Worm (Caenorhabditis elegans): Measurements from ENCODE around the gene F43C1.5.

The F43C1.5 gene

ce11 chrIII:4228841-4229240, at the start of gene F43C1.5:
Gene F43C1.5, plus strand, starts transcription at chrIII:4229141.
- TF ChIP-seq unc-62 (GFP tag; optimal IDR thresholded peaks at IDR 0.05) = no peak

- no peak for TF ChIP-seq unc-62 (GFP tag; optimal IDR thresholded peaks at IDR 0.05)
Measured at ce11 chrIII:4181338-4181737, 47.6 kb upstream of the F43C1.5 start, which contains the start of gene C16C10.1. Gene C16C10.1, minus strand, starts transcription at chrIII:4181438.

- no peak for TF ChIP-seq unc-62 (GFP tag; optimal IDR thresholded peaks at IDR 0.05)
Measured at ce11 chrIII:4186751-4187309, 42.1 kb upstream of the F43C1.5 start, which contains the start of gene lars-1. Gene lars-1, minus strand, starts transcription at chrIII:4186801.

DNA sequence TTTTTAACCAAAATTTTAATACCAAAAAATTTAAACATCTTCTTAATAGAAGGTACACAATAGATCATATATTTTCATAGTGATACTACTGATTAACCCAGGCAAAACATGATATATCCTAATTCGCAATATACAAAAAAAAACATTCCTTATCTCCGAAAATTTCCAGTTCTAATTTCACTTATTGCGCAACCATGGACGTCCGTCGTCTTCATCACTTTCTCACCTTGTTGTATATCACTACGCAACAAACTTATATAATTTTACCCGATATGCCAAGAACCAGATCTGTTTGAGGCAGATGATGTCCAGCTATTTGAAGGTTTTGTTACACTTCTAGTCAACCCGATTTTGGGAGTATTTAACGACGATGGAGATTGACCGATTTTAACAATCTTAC, 41.1 kb upstream of the F43C1.5 start, which contains the start of gene R74.2:
Gene R74.2, plus strand, starts transcription at position 316 of the 400 bp plus-strand sequence.
- no peak for TF ChIP-seq unc-62 (GFP tag; optimal IDR thresholded peaks at IDR 0.05)

ce11 chrIII:4189602-4190001, 39.3 kb upstream of the F43C1.5 start:
- no peak for TF ChIP-seq unc-62 (GFP tag; optimal IDR thresholded peaks at IDR 0.05)

ce11 chrIII:4190241-4190640, 38.7 kb upstream of the F43C1.5 start, which contains the start of gene spp-28:
Gene spp-28, minus strand, starts transcription at chrIII:4190341.
- no peak for TF ChIP-seq unc-62 (GFP tag; optimal IDR thresholded peaks at IDR 0.05)

ce11 chrIII:4191091-4191638, 37.8 kb upstream of the F43C1.5 start, which contains the start of gene dnj-16:
Gene dnj-16, plus strand, starts transcription at chrIII:4191141.
- no peak for TF ChIP-seq unc-62 (GFP tag; optimal IDR thresholded peaks at IDR 0.05)

- no peak for TF ChIP-seq unc-62 (GFP tag; optimal IDR thresholded peaks at IDR 0.05)
Measured at ce11 chrIII:4193659-4194103, 35.3 kb upstream of the F43C1.5 start, which contains the start of gene xbp-1. Gene xbp-1, plus strand, starts transcription at chrIII:4193809.

DNA sequence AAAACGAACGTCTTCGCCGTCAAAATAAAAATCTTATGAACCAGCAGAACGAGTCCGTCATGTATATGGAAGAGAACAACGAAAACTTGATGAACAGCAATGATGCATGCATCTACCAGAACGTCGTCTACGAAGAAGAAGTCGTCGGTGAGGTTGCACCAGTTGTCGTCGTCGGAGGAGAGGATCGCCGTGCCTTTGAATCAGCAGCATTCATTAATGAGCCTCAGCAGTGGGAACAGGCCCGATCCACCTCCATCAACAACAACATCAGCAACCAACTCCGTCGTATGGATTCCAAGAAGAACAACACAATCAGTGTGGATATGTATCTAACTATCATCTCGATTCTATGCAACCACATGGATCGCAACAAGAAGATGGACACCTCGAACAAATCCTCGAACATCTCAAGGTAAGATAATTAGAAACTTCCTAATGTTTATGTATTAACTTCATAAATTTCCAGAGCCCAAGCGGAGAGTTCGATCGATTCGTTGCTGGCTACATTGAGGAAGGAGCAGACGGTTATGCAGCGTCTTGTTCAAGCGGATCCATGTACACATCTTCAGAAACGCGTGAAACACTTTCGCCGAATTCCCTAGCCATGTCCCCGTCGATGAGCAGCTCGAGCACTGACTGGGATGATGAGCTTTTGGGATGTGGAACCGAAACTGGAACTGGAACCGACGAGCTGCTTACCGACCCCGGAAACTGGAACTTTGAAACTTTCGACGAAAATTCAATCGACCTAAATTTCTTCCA, 34.4 kb upstream of the F43C1.5 start:
- no peak for TF ChIP-seq unc-62 (GFP tag; optimal IDR thresholded peaks at IDR 0.05)

- no peak for TF ChIP-seq unc-62 (GFP tag; optimal IDR thresholded peaks at IDR 0.05)
Measured at ce11 chrIII:4195306-4196008, 33.5 kb upstream of the F43C1.5 start.

DNA sequence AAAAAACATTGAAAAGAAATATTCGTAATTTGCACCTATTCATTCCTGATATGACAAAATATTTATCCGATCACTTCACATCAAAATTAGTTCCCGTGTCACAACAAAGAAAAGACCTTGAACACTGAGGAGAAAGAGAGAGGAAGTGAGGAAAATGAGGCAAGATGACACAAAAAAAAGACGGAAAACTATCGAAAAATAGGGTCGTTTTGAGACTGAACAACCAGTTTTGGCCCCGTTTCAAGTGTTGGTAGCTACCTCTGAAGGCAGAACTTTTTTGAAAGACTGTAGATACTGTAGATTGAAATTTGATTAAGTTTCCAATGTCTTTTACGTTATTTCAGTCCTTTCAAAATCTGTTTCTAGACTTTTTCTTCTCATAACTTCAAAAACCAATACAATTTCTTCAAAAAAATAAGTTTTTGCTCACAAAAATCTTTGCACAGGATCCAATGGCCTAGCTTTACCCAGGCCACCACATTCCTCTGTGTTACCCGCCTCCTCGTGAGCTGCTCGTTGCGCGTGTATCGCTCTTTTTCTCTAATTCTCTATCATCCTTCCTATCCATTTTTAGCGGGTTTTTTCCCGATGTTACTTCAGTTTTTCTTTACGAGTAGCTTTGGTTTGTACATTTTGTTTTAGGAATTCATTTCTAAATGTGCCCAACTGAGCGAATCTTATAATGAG, 32.5 kb upstream of the F43C1.5 start:
- no peak for TF ChIP-seq unc-62 (GFP tag; optimal IDR thresholded peaks at IDR 0.05)

DNA sequence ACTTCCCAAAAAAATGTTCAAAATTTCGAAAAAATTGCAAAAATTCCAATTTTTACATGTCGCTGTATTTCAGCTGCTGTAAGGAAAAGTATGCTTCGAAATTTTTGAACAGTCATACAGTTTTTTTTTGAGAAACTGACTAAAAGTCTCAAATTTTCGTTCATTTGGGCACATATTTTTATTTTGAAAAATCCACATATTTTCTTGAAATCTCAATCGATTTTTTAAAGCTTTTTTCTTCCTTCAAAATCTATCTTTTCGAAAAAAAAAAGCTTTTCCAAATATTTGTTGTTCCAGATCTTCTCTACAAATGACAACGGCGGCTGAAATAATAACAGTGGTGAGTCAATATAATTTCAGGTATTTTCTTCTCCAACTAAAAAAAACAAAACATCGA, 32.0 kb upstream of the F43C1.5 start, which contains the start of gene asd-1:
Gene asd-1, plus strand, starts transcription at position 298 of the 397 bp plus-strand sequence.
- no peak for TF ChIP-seq unc-62 (GFP tag; optimal IDR thresholded peaks at IDR 0.05)

DNA sequence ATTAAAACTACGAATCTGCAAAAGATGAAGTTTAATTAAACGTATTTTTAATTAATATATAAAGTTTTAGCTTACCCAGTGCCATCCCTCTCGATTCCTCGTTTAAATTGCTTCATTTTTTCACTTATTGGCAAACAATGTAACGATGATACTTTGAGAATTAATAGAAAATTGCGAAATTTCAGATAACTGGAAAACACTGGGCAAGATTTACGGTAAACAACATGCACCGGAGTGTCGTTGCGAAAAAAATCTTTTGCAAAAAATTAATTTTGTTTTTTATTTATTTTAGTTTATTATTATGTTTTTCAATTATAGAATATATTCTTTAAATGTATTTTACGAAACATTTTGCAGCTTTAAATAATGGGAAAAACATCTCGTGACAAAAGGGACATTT, 24.9 kb upstream of the F43C1.5 start, which contains the start of the genes pelo-1 and R74.7:
Gene pelo-1, minus strand, starts transcription at position 151 of the 400 bp plus-strand sequence.
Gene R74.7, plus strand, starts transcription at position 358 of the 400 bp plus-strand sequence.
- TF ChIP-seq unc-62 (GFP tag; optimal IDR thresholded peaks at IDR 0.05) = no peak

- no peak for TF ChIP-seq unc-62 (GFP tag; optimal IDR thresholded peaks at IDR 0.05)
Measured at ce11 chrIII:4204964-4205363, 24.0 kb upstream of the F43C1.5 start.

DNA sequence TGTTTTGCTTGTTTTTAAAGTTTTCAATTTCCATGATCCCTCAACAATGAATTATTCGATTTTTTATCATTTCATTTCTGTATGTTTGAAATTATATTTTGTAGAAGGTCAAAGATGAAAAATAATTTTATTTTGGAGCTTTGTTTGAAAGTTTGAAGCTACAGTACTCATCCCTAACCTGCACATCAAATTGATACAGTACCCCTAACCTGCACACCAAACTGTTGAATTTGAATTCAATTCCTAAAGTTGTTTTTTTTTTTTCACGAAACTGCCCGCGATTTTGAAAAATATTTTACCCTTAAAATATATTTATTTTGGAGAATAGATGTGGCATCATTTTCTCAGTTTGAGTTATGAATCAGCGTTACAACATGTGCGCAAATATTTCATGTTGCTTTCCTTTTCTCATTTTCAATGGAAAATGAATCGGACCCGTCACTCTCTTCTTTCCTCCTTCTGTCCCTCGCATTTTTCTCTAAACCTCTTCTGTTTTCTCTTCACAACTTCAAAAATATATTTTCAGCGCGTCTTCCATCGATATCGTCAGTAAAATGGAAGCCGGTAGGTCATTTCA, 23.1 kb upstream of the F43C1.5 start, which contains the start of gene R74.8:
Gene R74.8, plus strand, starts transcription at position 527 of the 577 bp plus-strand sequence.
- TF ChIP-seq unc-62 (GFP tag; optimal IDR thresholded peaks at IDR 0.05) = no peak
